Fruit fly (Drosophila melanogaster): Measurements from ENCODE around the gene CG4098.

DNA sequence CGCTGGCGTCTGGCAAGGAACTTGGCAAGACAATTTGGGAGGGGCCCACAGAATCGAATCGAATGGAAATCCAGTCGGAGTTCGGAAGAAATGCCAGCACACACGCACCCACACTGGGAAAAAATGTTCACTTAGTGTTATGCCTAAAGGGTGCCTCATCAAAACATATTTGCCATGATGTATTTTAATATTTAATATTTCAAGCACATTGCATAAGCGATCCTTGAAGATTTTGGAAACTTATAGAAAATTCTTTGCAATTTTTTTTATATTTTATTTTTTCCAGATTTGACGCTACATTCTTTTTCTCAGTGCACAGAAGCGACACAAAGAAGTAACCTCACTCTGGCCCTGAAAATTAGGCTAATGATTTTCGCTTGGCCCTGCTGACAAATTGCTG, 43.1 kb downstream of the CG4098 start:
- no peak for TF ChIP-seq ttk (optimal IDR thresholded peaks at IDR 0.05)
- TF ChIP-seq Myc (optimal IDR thresholded peaks at IDR 0.05): no peak
- TF ChIP-seq h (optimal IDR thresholded peaks at IDR 0.05): no peak
- TF ChIP-seq psq (optimal IDR thresholded peaks at IDR 0.05): no peak
